Fruit fly (Drosophila melanogaster) whole organism: ENCODE data around the gene unc-119.

Experiments used
- CG8478 ChIP-seq: fragments of >200 bp; optimal IDR thresholded peaks from 2 replicates; lab custom pipeline; 2018; ENCODE audit warnings: inconsistent platforms
- Dll ChIP-seq: fragments of >200 bp; optimal IDR thresholded peaks from 2 replicates; lab custom pipeline; 2017
- EcR ChIP-seq, 2 experiments: fragments of >200 bp; optimal IDR thresholded peaks; 2 replicates each; lab custom pipeline; 2017; ENCODE audit warnings: missing biosample characterization in 2 of 2, missing genetic modification characterization in 2 of 2, missing genetic modification reagents in 2 of 2
- pan ChIP-seq: fragments of >200 bp; optimal IDR thresholded peaks from 2 replicates; lab custom pipeline; 2017
- psq ChIP-seq: fragments of >200 bp; optimal IDR thresholded peaks from 2 replicates; lab custom pipeline; 2017
- usp ChIP-seq: fragments of >200 bp; optimal IDR thresholded peaks from 2 replicates; lab custom pipeline; 2017; ENCODE audit warnings: missing biosample characterization, missing genetic modification characterization, mixed read lengths

Gene unc-119

dm6 chrX:7290811-7291515 lies at the start of gene unc-119:
TSS of gene unc-119 (minus strand) at chrX:7291298.
- TF ChIP-seq EcR (GFP tag; optimal IDR thresholded peaks at IDR 0.05; lab: Kevin White, UChicago), result no peak

dm6 chrX:7340667-7341066 lies 49.6 kb upstream of the unc-119 start:
- no peak for TF ChIP-seq usp (GFP tag; lab: Kevin White, UChicago)
- TF ChIP-seq pan, result no peak

dm6 chrX:7339610-7340326 lies 48.7 kb upstream of the unc-119 start:
- TF ChIP-seq EcR (GFP tag; optimal IDR thresholded peaks at IDR 0.05; lab: Kevin White, UChicago) (no peak), CG8478 (lab: Kevin White, UChicago) (no peak), usp (GFP tag; lab: Kevin White, UChicago) (no peak), Dll (no peak), pan (no peak), psq (no peak)

- TF ChIP-seq usp (GFP tag; lab: Kevin White, UChicago) (no peak), pan (no peak), EcR (GFP tag; optimal IDR thresholded peaks at IDR 0.05; lab: Kevin White, UChicago) (no peak), CG8478 (lab: Kevin White, UChicago) (no peak), Dll (no peak), psq (no peak)
These were observed 47.4 kb upstream of the unc-119 start for dm6 chrX:7338538-7338937.

dm6 chrX:7337975-7338374 lies 46.9 kb upstream of the unc-119 start:
- TF ChIP-seq CG8478 (lab: Kevin White, UChicago) (no peak), EcR (GFP tag; optimal IDR thresholded peaks at IDR 0.05; lab: Kevin White, UChicago) (no peak), Dll (no peak), usp (GFP tag; lab: Kevin White, UChicago) (no peak), psq (no peak), pan (no peak)

- no peak for TF ChIP-seq psq
- no peak for TF ChIP-seq CG8478 (lab: Kevin White, UChicago)
- no peak for TF ChIP-seq pan
- TF ChIP-seq EcR (GFP tag; optimal IDR thresholded peaks at IDR 0.05; lab: Kevin White, UChicago), result no peak
- TF ChIP-seq usp (GFP tag; lab: Kevin White, UChicago), result no peak
These were observed 46.1 kb upstream of the unc-119 start, which contains the start of gene CBP for dm6 chrX:7336962-7337844. TSS of gene CBP (plus strand) at chrX:7337352.

- TF ChIP-seq Dll (no peak), CG8478 (lab: Kevin White, UChicago) (no peak), EcR (GFP tag; optimal IDR thresholded peaks at IDR 0.05; lab: Kevin White, UChicago) (no peak), psq (no peak), usp (GFP tag; lab: Kevin White, UChicago) (no peak), pan (no peak)
These were observed 45.2 kb upstream of the unc-119 start for dm6 chrX:7336121-7336961.

dm6 chrX:7335524-7335991 lies 44.5 kb upstream of the unc-119 start:
- peak; percentile 11 to 70 for TF ChIP-seq EcR (GFP tag; optimal IDR thresholded peaks at IDR 0.05; lab: Kevin White, UChicago)
- TF ChIP-seq Dll, result no peak

dm6 chrX:7334801-7335176 lies 43.7 kb upstream of the unc-119 start:
- TF ChIP-seq CG8478 (lab: Kevin White, UChicago), result no peak
- TF ChIP-seq psq, result no peak
- no peak for TF ChIP-seq Dll
- no peak for TF ChIP-seq usp (GFP tag; lab: Kevin White, UChicago)
- TF ChIP-seq EcR (GFP tag; optimal IDR thresholded peaks at IDR 0.05; lab: Kevin White, UChicago), result no peak
- TF ChIP-seq pan, result no peak

- no peak for TF ChIP-seq pan
- no peak for TF ChIP-seq Dll
- TF ChIP-seq psq, result no peak
- no peak for TF ChIP-seq usp (GFP tag; lab: Kevin White, UChicago)
- TF ChIP-seq EcR (GFP tag; optimal IDR thresholded peaks at IDR 0.05; lab: Kevin White, UChicago), result no peak
- TF ChIP-seq CG8478 (lab: Kevin White, UChicago), result no peak
These were observed 43.0 kb upstream of the unc-119 start for dm6 chrX:7333858-7334800.

- TF ChIP-seq EcR (GFP tag; optimal IDR thresholded peaks at IDR 0.05; lab: Kevin White, UChicago) (no peak), psq (no peak), CG8478 (lab: Kevin White, UChicago) (no peak), usp (GFP tag; lab: Kevin White, UChicago) (no peak), pan (no peak), Dll (no peak)
These were observed 42.2 kb upstream of the unc-119 start for dm6 chrX:7333298-7333743.
